Worm (Caenorhabditis elegans) whole organism, late embryonic: Measurements from ENCODE around the gene srr-9.

ENCODE experiments used
- C08G9.2 ChIP-seq: sonication (generic microtip); optimal IDR thresholded peaks from 2 replicates; lab custom pipeline; 2016; ENCODE audit warnings: mild to moderate bottlenecking, missing genetic modification characterization, moderate library complexity, missing compliant biosample characterization
- C38D4.7 ChIP-seq: fragments of 200-800 bp; sonication (Bioruptor generic); optimal IDR thresholded peaks from 2 replicates; lab custom pipeline; 2018; ENCODE audit warnings: mild to moderate bottlenecking, missing genetic modification characterization, moderate library complexity, missing compliant biosample characterization
- K02D7.2 ChIP-seq: sonication (generic microtip); optimal IDR thresholded peaks from 2 replicates; lab custom pipeline; 2017; ENCODE audit warnings: mild to moderate bottlenecking, missing genetic modification characterization, missing compliant biosample characterization
- K09A11.1 ChIP-seq: sonication (generic microtip); optimal IDR thresholded peaks from 2 replicates; lab custom pipeline; 2017; ENCODE audit warnings: antibody characterized with exemption, mild to moderate bottlenecking, missing genetic modification characterization, missing compliant biosample characterization; ENCODE audit not compliant: insufficient read depth
- Y22D7AL.16 ChIP-seq: sonication (generic microtip); optimal IDR thresholded peaks from 2 replicates; lab custom pipeline; 2016; ENCODE audit warnings: missing genetic modification characterization, missing compliant biosample characterization
- ama-1 ChIP-seq: fragments of 150-350 bp; optimal IDR thresholded peaks from 2 replicates; lab custom pipeline; 2014
- ceh-14 ChIP-seq: sonication (generic microtip); optimal IDR thresholded peaks from 2 replicates; lab custom pipeline; 2016; ENCODE audit warnings: missing genotype, missing genetic modification characterization, missing compliant biosample characterization
- ceh-18 ChIP-seq: sonication (generic microtip); optimal IDR thresholded peaks from 2 replicates; lab custom pipeline; 2016; ENCODE audit warnings: missing genetic modification characterization, missing compliant biosample characterization
- ceh-2 ChIP-seq: sonication (generic microtip); optimal IDR thresholded peaks from 2 replicates; lab custom pipeline; 2016; ENCODE audit warnings: missing genotype, missing genetic modification characterization, missing compliant biosample characterization
- ceh-24 ChIP-seq: sonication (generic microtip); optimal IDR thresholded peaks from 2 replicates; lab custom pipeline; 2016; ENCODE audit warnings: mild to moderate bottlenecking, missing genetic modification characterization, missing compliant biosample characterization
- ceh-30 ChIP-seq: fragments of 150-350 bp; optimal IDR thresholded peaks from 2 replicates; lab custom pipeline; 2014; ENCODE audit warnings: missing biosample characterization, missing genetic modification characterization
- ceh-31 ChIP-seq: sonication (generic microtip); optimal IDR thresholded peaks from 2 replicates; lab custom pipeline; 2016; ENCODE audit warnings: missing genetic modification characterization, missing compliant biosample characterization
- ceh-34 ChIP-seq: sonication (generic microtip); optimal IDR thresholded peaks from 2 replicates; lab custom pipeline; 2016; ENCODE audit warnings: mild to moderate bottlenecking, missing genetic modification characterization, missing compliant biosample characterization
- ceh-48 ChIP-seq: sonication (generic microtip); optimal IDR thresholded peaks from 2 replicates; lab custom pipeline; 2016; ENCODE audit warnings: missing genetic modification characterization, inconsistent platforms, missing compliant biosample characterization
- ceh-9 ChIP-seq: sonication (generic microtip); optimal IDR thresholded peaks from 2 replicates; lab custom pipeline; 2016; ENCODE audit warnings: mild to moderate bottlenecking, missing genetic modification characterization, inconsistent platforms, missing compliant biosample characterization
- dmd-4 ChIP-seq: sonication (generic microtip); optimal IDR thresholded peaks from 2 replicates; lab custom pipeline; 2016; ENCODE audit warnings: borderline replicate concordance, missing genetic modification characterization, missing compliant biosample characterization
- elt-2 ChIP-seq: sonication (generic microtip); optimal IDR thresholded peaks from 2 replicates; lab custom pipeline; 2016; ENCODE audit warnings: missing genetic modification reagents, missing genetic modification characterization, missing compliant biosample characterization
- ets-4 ChIP-seq: sonication (generic microtip); optimal IDR thresholded peaks from 2 replicates; lab custom pipeline; 2016; ENCODE audit warnings: missing genetic modification characterization, missing compliant biosample characterization
- eyg-1 ChIP-seq: sonication (generic microtip); optimal IDR thresholded peaks from 2 replicates; lab custom pipeline; 2016; ENCODE audit warnings: missing genotype, missing genetic modification characterization, missing compliant biosample characterization
- fkh-10 ChIP-seq: fragments of 150-350 bp; optimal IDR thresholded peaks from 2 replicates; lab custom pipeline; 2014; ENCODE audit warnings: missing biosample characterization, missing genetic modification reagents, missing genetic modification characterization
- fkh-6 ChIP-seq: sonication (generic microtip); optimal IDR thresholded peaks from 2 replicates; lab custom pipeline; 2016; ENCODE audit warnings: missing genetic modification characterization, missing compliant biosample characterization
- gmeb-2 ChIP-seq: sonication (generic microtip); optimal IDR thresholded peaks from 2 replicates; lab custom pipeline; 2016; ENCODE audit warnings: missing genetic modification characterization, inconsistent platforms, missing compliant biosample characterization
- hlh-13 ChIP-seq: fragments of 200-800 bp; sonication (Bioruptor generic); optimal IDR thresholded peaks from 2 replicates; lab custom pipeline; 2018; ENCODE audit warnings: mild to moderate bottlenecking, missing genetic modification characterization, missing compliant biosample characterization
- hlh-30 ChIP-seq: sonication (generic microtip); optimal IDR thresholded peaks from 2 replicates; lab custom pipeline; 2017; ENCODE audit warnings: antibody characterized with exemption, missing genetic modification characterization, missing compliant biosample characterization; ENCODE audit not compliant: insufficient read depth
- hlh-6 ChIP-seq: sonication (generic microtip); optimal IDR thresholded peaks from 2 replicates; lab custom pipeline; 2016; ENCODE audit warnings: missing genotype, missing genetic modification characterization, missing compliant biosample characterization
- lin-11 ChIP-seq: fragments of 200-800 bp; sonication (Bioruptor generic); optimal IDR thresholded peaks from 2 replicates; lab custom pipeline; 2018; ENCODE audit warnings: mild to moderate bottlenecking, missing genetic modification characterization, missing compliant biosample characterization
- mec-3 ChIP-seq: sonication (generic microtip); optimal IDR thresholded peaks from 2 replicates; lab custom pipeline; 2016; ENCODE audit warnings: borderline replicate concordance, missing genetic modification characterization, missing compliant biosample characterization
- nfya-1 ChIP-seq: sonication (generic microtip); optimal IDR thresholded peaks from 2 replicates; lab custom pipeline; 2017; ENCODE audit warnings: missing genetic modification characterization, mild to moderate bottlenecking, missing compliant biosample characterization, antibody characterized with exemption, moderate library complexity
- nhr-11 ChIP-seq: fragments of 150-350 bp; optimal IDR thresholded peaks from 2 replicates; lab custom pipeline; 2014; ENCODE audit warnings: missing biosample characterization, missing genetic modification characterization
- npax-4 ChIP-seq: sonication (generic microtip); optimal IDR thresholded peaks from 2 replicates; lab custom pipeline; 2016; ENCODE audit warnings: missing genetic modification characterization, missing compliant biosample characterization
- odd-2 ChIP-seq: sonication (generic microtip); optimal IDR thresholded peaks from 2 replicates; lab custom pipeline; 2017; ENCODE audit warnings: antibody characterized with exemption, mild to moderate bottlenecking, missing genetic modification characterization, missing compliant biosample characterization
- pat-9 ChIP-seq: fragments of 200-800 bp; sonication (Bioruptor generic); optimal IDR thresholded peaks from 2 replicates; lab custom pipeline; 2018; ENCODE audit warnings: mild to moderate bottlenecking, missing genetic modification characterization, moderate library complexity, missing compliant biosample characterization
- pha-2 ChIP-seq: sonication (generic microtip); optimal IDR thresholded peaks from 2 replicates; lab custom pipeline; 2017; ENCODE audit warnings: mild to moderate bottlenecking, missing genetic modification characterization, missing compliant biosample characterization
- pros-1 ChIP-seq: fragments of 150-350 bp; optimal IDR thresholded peaks from 2 replicates; lab custom pipeline; 2014; ENCODE audit warnings: missing biosample characterization, missing genetic modification reagents, missing genetic modification characterization
- ref-2 ChIP-seq: sonication (generic microtip); optimal IDR thresholded peaks from 2 replicates; lab custom pipeline; 2016; ENCODE audit warnings: missing genetic modification characterization, missing compliant biosample characterization
- syd-9 ChIP-seq: sonication (generic microtip); optimal IDR thresholded peaks from 2 replicates; lab custom pipeline; 2016; ENCODE audit warnings: mild to moderate bottlenecking, missing genetic modification characterization, moderate library complexity, missing compliant biosample characterization
- tbx-2 ChIP-seq: sonication (generic microtip); optimal IDR thresholded peaks from 2 replicates; lab custom pipeline; 2016; ENCODE audit warnings: missing genetic modification characterization, missing compliant biosample characterization
- tbx-7 ChIP-seq: sonication (generic microtip); optimal IDR thresholded peaks from 2 replicates; lab custom pipeline; 2016; ENCODE audit warnings: missing genotype, missing genetic modification characterization, missing compliant biosample characterization
- unc-3 ChIP-seq, 2 experiments: fragments of 200-800 bp in 1 of 2; sonication (Bioruptor generic) in 1 of 2; sonication (generic microtip) in 1 of 2; conservative IDR thresholded peaks in 1 of 2; optimal IDR thresholded peaks in 1 of 2; 2 replicates each; pipeline versions ENCODE4 v1.3.6 to Lab custom; 2016 to 2022; ENCODE audit warnings: missing compliant biosample characterization in 2 of 2, missing genetic modification characterization in 2 of 2, missing genetic modification reagents in 1 of 2
- unc-55 ChIP-seq: sonication (generic microtip); optimal IDR thresholded peaks from 2 replicates; lab custom pipeline; 2017; ENCODE audit warnings: missing biosample characterization, missing genetic modification reagents, missing genetic modification characterization

Gene srr-9

DNA sequence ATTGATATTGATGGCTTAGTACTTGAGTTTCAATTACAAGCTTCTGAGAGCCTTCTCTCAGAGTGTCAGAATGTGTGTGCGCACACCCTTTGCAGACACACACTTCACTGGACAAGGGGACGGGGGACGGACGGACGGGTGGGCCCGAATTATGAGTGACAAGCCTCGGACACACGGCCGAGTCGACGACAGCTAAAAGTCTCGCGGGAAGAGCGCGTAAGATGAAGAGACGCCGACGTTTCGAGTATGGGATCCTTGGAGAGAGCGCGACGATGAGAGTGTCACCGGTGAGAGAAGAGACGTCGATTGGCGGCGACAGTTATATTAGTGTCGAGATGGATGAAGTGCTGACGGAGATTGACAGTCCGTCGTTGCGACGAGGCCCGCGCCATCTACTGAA lies 8.1 kb downstream of the srr-9 start:
- TF ChIP-seq ceh-30 (tag; lab: Kevin White, UChicago): no peak
- peak; percentile 17 for TF ChIP-seq nfya-1
- TF ChIP-seq ref-2: peak; percentile 39
- peak; percentile 16 for TF ChIP-seq fkh-6 (tag; lab: Kevin White, UChicago)
- peak; percentile 17 for TF ChIP-seq ceh-34 (tag; lab: Kevin White, UChicago)
- TF ChIP-seq mec-3 (tag; lab: Kevin White, UChicago): peak; percentile 34
- TF ChIP-seq ceh-14 (tag; lab: Kevin White, UChicago): peak; percentile 48
- no peak for TF ChIP-seq unc-3 (GFP tag; conservative IDR thresholded peaks at IDR 0.05; lab: Robert Waterston, UW)
- TF ChIP-seq unc-3 (tag; optimal IDR thresholded peaks at IDR 0.05; lab: Kevin White, UChicago): no peak
- TF ChIP-seq ceh-18 (tag; lab: Kevin White, UChicago): peak; percentile 40
- TF ChIP-seq odd-2 (tag; lab: Kevin White, UChicago): no peak
- TF ChIP-seq hlh-30 (tag; lab: Kevin White, UChicago): no peak
- TF ChIP-seq gmeb-2 (tag; lab: Kevin White, UChicago): peak; percentile 25
- TF ChIP-seq dmd-4 (tag; lab: Kevin White, UChicago): peak; percentile 30
- TF ChIP-seq tbx-2 (tag; lab: Kevin White, UChicago): peak; percentile 70
- TF ChIP-seq pha-2 (tag; lab: Kevin White, UChicago): peak; percentile 29
- TF ChIP-seq C08G9.2: peak; percentile 42
- TF ChIP-seq unc-55: peak; percentile 99
- TF ChIP-seq ceh-2: peak; percentile 25

ce11 chrV:7747132-7747531 lies 9.3 kb downstream of the srr-9 start:
- TF ChIP-seq npax-4 (tag; lab: Kevin White, UChicago): no peak
- TF ChIP-seq Y22D7AL.16 (tag; lab: Kevin White, UChicago): no peak
- no peak for TF ChIP-seq pat-9 (tag; lab: Kevin White, UChicago)
- no peak for TF ChIP-seq lin-11 (tag; lab: Kevin White, UChicago)
- TF ChIP-seq syd-9: no peak
- TF ChIP-seq nfya-1: no peak
- TF ChIP-seq ceh-18 (tag; lab: Kevin White, UChicago): no peak
- no peak for TF ChIP-seq elt-2 (tag; lab: Kevin White, UChicago)
- TF ChIP-seq ama-1 (lab: Kevin White, UChicago): no peak
- TF ChIP-seq ceh-24 (tag; lab: Kevin White, UChicago): no peak
- no peak for TF ChIP-seq unc-55
- TF ChIP-seq eyg-1 (tag; lab: Kevin White, UChicago): no peak
- TF ChIP-seq fkh-10 (GFP tag; lab: Kevin White, UChicago): no peak
- no peak for TF ChIP-seq dmd-4 (tag; lab: Kevin White, UChicago)
- TF ChIP-seq hlh-6 (tag; lab: Kevin White, UChicago): no peak

DNA sequence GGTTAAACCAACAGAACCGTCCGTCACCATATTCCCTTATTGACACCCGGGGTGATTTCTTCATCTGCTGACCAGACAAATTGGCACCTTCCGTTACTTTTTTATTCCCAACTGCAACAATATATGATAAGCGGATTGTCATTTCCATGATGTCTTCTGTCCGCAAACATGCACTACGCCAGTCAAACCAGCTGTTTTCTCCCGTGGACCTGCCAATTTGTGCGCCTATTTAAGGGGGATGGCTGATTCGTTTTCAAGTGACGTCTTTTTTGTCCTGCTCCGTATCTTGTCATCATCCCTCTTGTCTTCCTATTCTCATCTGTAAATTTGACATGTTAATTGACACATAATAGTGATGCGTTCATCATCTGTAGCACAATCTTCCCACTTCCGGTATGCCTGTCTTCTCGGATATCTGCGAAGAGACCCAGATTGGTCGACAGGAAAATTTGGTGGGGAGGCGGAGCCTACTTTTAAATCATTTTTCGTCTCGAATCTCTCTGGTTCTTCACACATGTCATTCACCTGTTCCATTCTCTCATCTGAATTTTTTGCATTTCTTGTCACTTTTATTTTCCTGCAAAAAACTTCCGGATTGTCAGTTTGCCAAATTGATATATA lies 10.3 kb downstream of the srr-9 start:
- TF ChIP-seq eyg-1 (tag; lab: Kevin White, UChicago) (no peak), hlh-13 (no peak), ceh-24 (tag; lab: Kevin White, UChicago) (no peak), nfya-1 (no peak), ceh-9 (tag; lab: Kevin White, UChicago) (no peak), K09A11.1 (tag; lab: Kevin White, UChicago) (no peak), pros-1 (tag; lab: Kevin White, UChicago) (no peak), ceh-31 (tag; lab: Kevin White, UChicago) (no peak), ceh-14 (tag; lab: Kevin White, UChicago) (no peak), K02D7.2 (no peak), unc-3 (GFP tag; conservative IDR thresholded peaks at IDR 0.05; lab: Robert Waterston, UW) (no peak), unc-3 (tag; optimal IDR thresholded peaks at IDR 0.05; lab: Kevin White, UChicago) (no peak), ceh-48 (tag; lab: Kevin White, UChicago) (no peak), syd-9 (no peak), tbx-7 (no peak), fkh-10 (GFP tag; lab: Kevin White, UChicago) (no peak), ets-4 (tag; lab: Kevin White, UChicago) (no peak), C38D4.7 (GFP tag; lab: Kevin White, UChicago) (no peak), nhr-11 (tag; lab: Kevin White, UChicago) (no peak), ceh-30 (tag; lab: Kevin White, UChicago) (no peak)
